Fruit fly (Drosophila melanogaster): ENCODE data around the gene eff.
A peak's percentile ranks its signal among the peaks of the same experiment; 100 is the strongest.

eff gene

dm6 chr3R:14740658-14741191 is 394 bp downstream of the eff start (continued):
- TF ChIP-seq chinmo (GFP tag; IDR thresholded peaks at IDR 0.05; ENCODE audit: partially characterized antibody) (peak; percentile 65; the same call in 2 of the 4 replicates), CG14014 (GFP tag; IDR thresholded peaks at IDR 0.05) (peak; percentile 46), CG10462 (GFP tag; optimal IDR thresholded peaks at IDR 0.05) (no peak), Usf (GFP tag; optimal IDR thresholded peaks at IDR 0.05) (no peak), kni (GFP tag; optimal IDR thresholded peaks at IDR 0.05) (peak; percentile 71), CG7745 (tag; optimal IDR thresholded peaks at IDR 0.05) (peak; percentile 79), bcd (GFP tag; optimal IDR thresholded peaks at IDR 0.05) (peak; percentile 71), CG17361 (GFP tag; IDR thresholded peaks at IDR 0.05) (peak; percentile 53; the same call in 1 of the 3 replicates), CG12219 (GFP tag; optimal IDR thresholded peaks at IDR 0.05) (peak; percentile 20), nerfin-2 (GFP tag; IDR thresholded peaks at IDR 0.05; ENCODE audit: partially characterized antibody) (no peak), CTCF (GFP tag; optimal IDR thresholded peaks at IDR 0.05) (no peak), tgo (GFP tag; IDR thresholded peaks at IDR 0.05) (peak; percentile 38; the same call in 2 of the 3 replicates), tup (GFP tag; optimal IDR thresholded peaks at IDR 0.05) (peak; percentile 11), CG18476 (GFP tag; optimal IDR thresholded peaks at IDR 0.05) (no peak), CG12071 (GFP tag; optimal IDR thresholded peaks at IDR 0.05) (peak; percentile 43), CG5953 (GFP tag; IDR thresholded peaks at IDR 0.05) (no peak), sna (GFP tag; IDR thresholded peaks at IDR 0.05; ENCODE audit: partially characterized antibody) (no peak), GATAe (GFP tag; conservative IDR thresholded peaks at IDR 0.05) (no peak; the same call in 1 of the 2 replicates), CG1832 (GFP tag; optimal IDR thresholded peaks at IDR 0.05) (peak; percentile 97), Doc3 (GFP tag; IDR thresholded peaks at IDR 0.05; ENCODE audit: partially characterized antibody) (no peak), ato (GFP tag; IDR thresholded peaks at IDR 0.05; ENCODE audit: partially characterized antibody) (peak; percentile 60; the same call in 1 of the 2 replicates), CG2875 (GFP tag; optimal IDR thresholded peaks at IDR 0.05) (peak; percentile 50), ac (GFP tag; optimal IDR thresholded peaks at IDR 0.05) (no peak), CG12744 (GFP tag; optimal IDR thresholded peaks at IDR 0.05) (no peak), her (GFP tag; optimal IDR thresholded peaks at IDR 0.05) (peak; percentile 65), BtbVII (GFP tag; optimal IDR thresholded peaks at IDR 0.05) (peak; percentile 9), CG8924 (tag; optimal IDR thresholded peaks at IDR 0.05) (peak; percentile 46), zfh1 (GFP tag; IDR thresholded peaks at IDR 0.05) (peak; percentile 73), Hr3 (GFP tag; optimal IDR thresholded peaks at IDR 0.05) (peak; percentile 44), CG16813 (GFP tag; IDR thresholded peaks at IDR 0.05; ENCODE audit: partially characterized antibody) (no peak; the same call in 1 of the 3 replicates), shn (GFP tag; optimal IDR thresholded peaks at IDR 0.05) (peak; percentile 65), jing (GFP tag; optimal IDR thresholded peaks at IDR 0.05) (no peak), tap (tag; optimal IDR thresholded peaks at IDR 0.05) (peak; percentile 37), Sin3A (optimal IDR thresholded peaks at IDR 0.05) (no peak), pnt (GFP tag; optimal IDR thresholded peaks at IDR 0.05) (peak; percentile 60), ash1 (GFP tag; optimal IDR thresholded peaks at IDR 0.05) (peak; percentile 80), bigmax (GFP tag; optimal IDR thresholded peaks at IDR 0.05) (peak; percentile 63), CG18011 (GFP tag; optimal IDR thresholded peaks at IDR 0.05) (no peak), exex (tag; optimal IDR thresholded peaks at IDR 0.05) (peak; percentile 60), fu2 (GFP tag; optimal IDR thresholded peaks at IDR 0.05) (peak; percentile 61), sd (tag; optimal IDR thresholded peaks at IDR 0.05) (no peak), CG43689 (GFP tag; IDR thresholded peaks at IDR 0.05) (0 out of 2 replicates have a peak, but pooled peaks have one; percentile 26), D19B (GFP tag; optimal IDR thresholded peaks at IDR 0.05) (no peak), dm (GFP tag; optimal IDR thresholded peaks at IDR 0.05) (peak; percentile 77), hb (GFP tag; IDR thresholded peaks at IDR 0.05; ENCODE audit: partially characterized antibody) (no peak), CG10959 (GFP tag; IDR thresholded peaks at IDR 0.05) (no peak), CG4617 (GFP tag; optimal IDR thresholded peaks at IDR 0.05; ENCODE audit: borderline replicate concordance) (peak; percentile 66), knrl (GFP tag; IDR thresholded peaks at IDR 0.05; ENCODE audit: partially characterized antibody) (no peak; the same call in 2 of the 3 replicates), ind (GFP tag; optimal IDR thresholded peaks at IDR 0.05) (peak; percentile 56), hth (optimal IDR thresholded peaks at IDR 0.05) (no peak)

Measured in whole organism, embryonic.